Worm (Caenorhabditis elegans): ENCODE results near the gene C17B7.10.

- no peak for TF ChIP-seq him-1 (tag; optimal IDR thresholded peaks at IDR 0.05)
- TF ChIP-seq W03F9.2 (tag; optimal IDR thresholded peaks at IDR 0.05), result no peak
- no peak for TF ChIP-seq dao-5 (tag; optimal IDR thresholded peaks at IDR 0.05)
These were observed 39.9 kb downstream of the C17B7.10 start, which contains the start of gene srbc-1 for ce11 chrV:3301898-3302297.
